Fruit fly (Drosophila melanogaster): Measurements from ENCODE around the gene Naprt.

The Naprt gene

DNA sequence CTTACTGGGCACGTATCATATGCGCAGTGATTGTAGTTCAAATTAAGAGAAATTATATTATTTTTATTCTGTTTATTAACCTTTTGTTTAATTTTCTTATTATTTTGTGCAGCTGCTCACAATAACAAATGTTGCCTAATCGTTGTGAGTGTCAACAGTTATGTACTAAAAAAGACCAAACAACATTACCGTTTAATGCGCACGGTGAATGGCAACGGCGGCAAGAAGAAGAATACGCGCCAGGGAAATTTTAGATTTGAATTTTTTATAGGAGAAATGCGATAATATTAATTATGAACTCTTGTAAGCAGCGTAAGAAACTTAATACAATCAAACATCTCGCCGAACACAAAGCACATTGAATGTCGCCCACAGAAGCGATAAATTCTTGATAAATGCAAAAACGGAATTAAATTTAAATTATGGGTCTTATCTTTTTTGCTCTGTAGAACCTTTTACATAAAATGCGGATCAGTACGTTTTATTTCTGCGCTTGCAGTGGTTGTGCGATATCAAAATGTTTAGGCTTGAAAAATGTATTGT lies 10.2 kb downstream of the Naprt start, which contains the start of the genes Tbcc and lectin-24Db (continued):
- TF ChIP-seq sens-2 (GFP tag; IDR thresholded peaks at IDR 0.05) (no peak), Rx (GFP tag; IDR thresholded peaks at IDR 0.05) (no peak), CG34422 (GFP tag; IDR thresholded peaks at IDR 0.05) (no peak), CG8765 (GFP tag; IDR thresholded peaks at IDR 0.05) (no peak), Sox102F (GFP tag; optimal IDR thresholded peaks at IDR 0.05) (no peak), otp (GFP tag; IDR thresholded peaks at IDR 0.05) (no peak), CG18011 (GFP tag; optimal IDR thresholded peaks at IDR 0.05) (no peak), trem (tag; optimal IDR thresholded peaks at IDR 0.05) (peak; percentile 23), CG14860 (GFP tag; IDR thresholded peaks at IDR 0.05; ENCODE audit: partially characterized antibody) (no peak), CG18599 (GFP tag; optimal IDR thresholded peaks at IDR 0.05) (no peak), gfzf (GFP tag; optimal IDR thresholded peaks at IDR 0.05) (peak; percentile 75), CG1792 (GFP tag; optimal IDR thresholded peaks at IDR 0.05) (no peak), CG9215 (GFP tag; IDR thresholded peaks at IDR 0.05) (no peak), CG10959 (GFP tag; IDR thresholded peaks at IDR 0.05) (no peak), bbx (GFP tag; IDR thresholded peaks at IDR 0.05; ENCODE audit: partially characterized antibody) (peak; percentile 19; the same call in 1 of the 2 replicates), fd96Cb (tag; optimal IDR thresholded peaks at IDR 0.05) (no peak), Dek (tag; optimal IDR thresholded peaks at IDR 0.05) (no peak), crp (GFP tag; optimal IDR thresholded peaks at IDR 0.05) (peak in 1 of 2 experiments; percentile 55), toy (GFP tag; IDR thresholded peaks at IDR 0.05) (no peak), onecut (GFP tag; IDR thresholded peaks at IDR 0.05) (0 out of 2 replicates have a peak, but pooled peaks have one; percentile 14), CG2712 (tag; optimal IDR thresholded peaks at IDR 0.05) (peak; percentile 7), Opbp (GFP tag; IDR thresholded peaks at IDR 0.05; ENCODE audit: partially characterized antibody) (0 out of 3 replicates have a peak, but pooled peaks have one; percentile 29), CG6689 (GFP tag; IDR thresholded peaks at IDR 0.05) (no peak), CG12071 (GFP tag; optimal IDR thresholded peaks at IDR 0.05) (no peak), CG11695 (GFP tag; IDR thresholded peaks at IDR 0.05) (no peak), CG2875 (GFP tag; optimal IDR thresholded peaks at IDR 0.05) (no peak), grn (GFP tag; optimal IDR thresholded peaks at IDR 0.05) (no peak), D19A (tag; optimal IDR thresholded peaks at IDR 0.05) (no peak), CG1603 (tag; optimal IDR thresholded peaks at IDR 0.05) (peak; percentile 52), CG33213 (GFP tag; optimal IDR thresholded peaks at IDR 0.05) (no peak), CG1233 (GFP tag; optimal IDR thresholded peaks at IDR 0.05) (no peak), CG13296 (GFP tag; optimal IDR thresholded peaks at IDR 0.05) (no peak), Nf-YC (tag; optimal IDR thresholded peaks at IDR 0.05) (no peak), CG14441 (GFP tag; IDR thresholded peaks at IDR 0.05) (no peak), ap (GFP tag; IDR thresholded peaks at IDR 0.05) (no peak), CG9797 (GFP tag; optimal IDR thresholded peaks at IDR 0.05) (peak; percentile 38), gem (tag; optimal IDR thresholded peaks at IDR 0.05) (no peak), MESR4 (GFP tag; optimal IDR thresholded peaks at IDR 0.05) (peak; percentile 69), sc (optimal IDR thresholded peaks at IDR 0.05) (no peak), sc (GFP tag; optimal IDR thresholded peaks at IDR 0.05) (no peak), pnt (GFP tag; optimal IDR thresholded peaks at IDR 0.05) (no peak), bsh (GFP tag; optimal IDR thresholded peaks at IDR 0.05) (no peak), Lpt (GFP tag; optimal IDR thresholded peaks at IDR 0.05) (no peak), HLH3B (GFP tag; IDR thresholded peaks at IDR 0.05) (no peak), mld (GFP tag; IDR thresholded peaks at IDR 0.05; ENCODE audit: partially characterized antibody) (no peak)
